Worm (Caenorhabditis elegans): ENCODE results near the gene cyp-13A8.

DNA sequence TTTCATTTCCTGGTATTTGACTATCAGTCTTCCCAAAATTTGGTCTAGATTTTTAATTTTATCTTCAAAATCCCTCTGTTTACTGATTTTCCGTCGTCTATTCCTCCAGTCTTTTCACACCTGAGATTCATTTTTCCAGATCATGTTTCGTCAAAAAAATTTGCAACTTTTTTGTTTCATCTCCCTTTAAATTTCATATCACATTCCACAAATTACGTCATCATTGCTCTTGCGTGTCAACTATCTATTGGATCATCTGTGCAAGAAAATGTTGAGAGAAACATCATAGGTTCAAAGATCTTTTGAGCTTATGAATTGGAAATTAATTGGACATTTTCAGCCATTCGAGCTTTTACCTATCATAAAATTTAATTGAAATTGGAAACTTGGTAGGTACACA lies 48.0 kb downstream of the cyp-13A8 start:
- TF ChIP-seq unc-3 (GFP tag; conservative IDR thresholded peaks at IDR 0.05): no peak
- no peak for TF ChIP-seq unc-3 (tag; optimal IDR thresholded peaks at IDR 0.05)
- no peak for TF ChIP-seq ceh-9 (tag; optimal IDR thresholded peaks at IDR 0.05)
